Fruit fly (Drosophila melanogaster) whole organism, larva: ENCODE results near the gene CG18476.

Source experiments
- noc ChIP-seq: fragments of 200-800 bp; sonication (Bioruptor generic); optimal IDR thresholded peaks from 3 replicates; lab custom pipeline; 2019; ENCODE audit warnings: missing biosample characterization, mild to moderate bottlenecking, missing genetic modification characterization, moderate library complexity

Gene CG18476

dm6 chr3R:11673955-11674663 lies 3.8 kb downstream of the CG18476 start, which contains the start of gene CG14715:
Gene CG14715 (plus strand): TSS chr3R:11674221.
- peak; percentile 31 for TF ChIP-seq noc (tag; lab: Kevin White, UChicago)

dm6 chr3R:11671784-11672183 lies 6.1 kb downstream of the CG18476 start:
- TF ChIP-seq noc (tag; lab: Kevin White, UChicago), result no peak

dm6 chr3R:11670888-11671287 lies 7.0 kb downstream of the CG18476 start:
- TF ChIP-seq noc (tag; lab: Kevin White, UChicago), result no peak

dm6 chr3R:11669954-11670347 lies 8.0 kb downstream of the CG18476 start:
- no peak for TF ChIP-seq noc (tag; lab: Kevin White, UChicago)

- TF ChIP-seq noc (tag; lab: Kevin White, UChicago), result no peak
Observed at dm6 chr3R:11669017-11669953, 8.6 kb downstream of the CG18476 start.

- no peak for TF ChIP-seq noc (tag; lab: Kevin White, UChicago)
Observed at dm6 chr3R:11665925-11666687, 11.8 kb downstream of the CG18476 start.

dm6 chr3R:11665508-11665907 lies 12.4 kb downstream of the CG18476 start:
- no peak for TF ChIP-seq noc (tag; lab: Kevin White, UChicago)

dm6 chr3R:11663441-11663840 lies 14.5 kb downstream of the CG18476 start:
- TF ChIP-seq noc (tag; lab: Kevin White, UChicago), result no peak

- no peak for TF ChIP-seq noc (tag; lab: Kevin White, UChicago)
Observed at dm6 chr3R:11662617-11663016, 15.3 kb downstream of the CG18476 start.

dm6 chr3R:11661712-11662111 lies 16.2 kb downstream of the CG18476 start:
- no peak for TF ChIP-seq noc (tag; lab: Kevin White, UChicago)

dm6 chr3R:11661187-11661586 lies 16.7 kb downstream of the CG18476 start:
- TF ChIP-seq noc (tag; lab: Kevin White, UChicago), result no peak

- TF ChIP-seq noc (tag; lab: Kevin White, UChicago), result peak; percentile 62
Observed at dm6 chr3R:11657786-11658193, 20.1 kb downstream of the CG18476 start.

- peak; percentile 96 for TF ChIP-seq noc (tag; lab: Kevin White, UChicago)
Observed at dm6 chr3R:11656614-11657216, 21.2 kb downstream of the CG18476 start.

dm6 chr3R:11655873-11656374 lies 22.0 kb downstream of the CG18476 start, which contains the start of gene CG42327:
Gene CG42327 (plus strand): TSS chr3R:11656149.
- peak; percentile 31 for TF ChIP-seq noc (tag; lab: Kevin White, UChicago)
